Worm (Caenorhabditis elegans) whole organism, early embryonic: ENCODE data around the gene F58D12.1.

Experiments used
- B0310.2 ChIP-seq: sonication (generic microtip); optimal IDR thresholded peaks from 2 replicates; lab custom pipeline; 2016; ENCODE audit warnings: mild to moderate bottlenecking, missing genetic modification characterization, missing compliant biosample characterization
- F13C5.2 ChIP-seq: sonication (generic microtip); optimal IDR thresholded peaks from 2 replicates; lab custom pipeline; 2017; ENCODE audit warnings: mild to moderate bottlenecking, missing genetic modification characterization, inconsistent platforms, missing compliant biosample characterization
- aly-1 ChIP-seq: sonication (generic microtip); optimal IDR thresholded peaks from 2 replicates; lab custom pipeline; 2016; ENCODE audit warnings: missing genetic modification characterization, missing compliant biosample characterization
- ama-1 ChIP-seq: fragments of 150-350 bp; optimal IDR thresholded peaks from 2 replicates; lab custom pipeline; 2014
- ceh-13 ChIP-seq: fragments of 200-800 bp; sonication (Bioruptor generic); optimal IDR thresholded peaks from 2 replicates; lab custom pipeline; 2018; ENCODE audit warnings: mild to moderate bottlenecking, missing genetic modification characterization, missing compliant biosample characterization
- ceh-36 ChIP-seq: sonication (generic microtip); optimal IDR thresholded peaks from 2 replicates; lab custom pipeline; 2016; ENCODE audit warnings: missing genetic modification characterization, inconsistent platforms, missing compliant biosample characterization
- flt-1 ChIP-seq: fragments of 200-800 bp; sonication (Bioruptor generic); IDR thresholded peaks from 2 replicates; pipeline ENCODE4 v1.3.6; 2022; ENCODE audit warnings: missing genetic modification characterization, missing compliant biosample characterization
- hnd-1 ChIP-seq: sonication (generic microtip); optimal IDR thresholded peaks from 2 replicates; lab custom pipeline; 2016; ENCODE audit warnings: missing genetic modification characterization, missing compliant biosample characterization
- scrt-1 ChIP-seq: fragments of 200-800 bp; sonication (Bioruptor generic); IDR thresholded peaks from 2 replicates; pipeline ENCODE4 v1.3.6; 2022; ENCODE audit warnings: missing genetic modification characterization, missing compliant biosample characterization
- tbx-11 ChIP-seq: fragments of 200-800 bp; sonication (Bioruptor generic); IDR thresholded peaks from 2 replicates; pipeline ENCODE4 v1.3.6; 2022; ENCODE audit warnings: missing genetic modification characterization, missing compliant biosample characterization
- tbx-37 ChIP-seq: fragments of 200-800 bp; sonication (Bioruptor generic); conservative IDR thresholded peaks from 2 replicates; pipeline ENCODE4 v1.3.6; 2022; ENCODE audit warnings: missing genetic modification reagents, missing genetic modification characterization, missing compliant biosample characterization
- tra-4 ChIP-seq: sonication (generic microtip); optimal IDR thresholded peaks from 2 replicates; lab custom pipeline; 2017; ENCODE audit warnings: missing genetic modification characterization, missing compliant biosample characterization

DNA sequence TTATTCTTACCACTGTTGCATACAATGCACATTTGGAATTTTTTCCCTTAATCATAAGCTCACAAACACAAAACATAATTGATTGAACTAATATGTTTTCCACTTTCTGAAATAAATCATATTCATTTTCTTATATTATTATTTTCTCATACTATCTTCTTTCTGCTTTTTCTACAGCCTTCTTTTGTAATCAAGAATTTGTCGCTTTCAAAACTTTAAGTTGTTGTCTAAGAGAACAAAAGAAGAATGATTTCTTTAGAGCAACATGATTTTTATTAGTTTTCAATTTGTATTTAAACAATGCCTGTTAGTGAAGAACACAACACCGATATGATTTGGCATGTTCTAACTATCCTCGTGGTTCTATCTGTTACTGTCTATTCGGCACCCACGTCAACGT is 34.6 kb downstream of the F58D12.1 start, which contains the start of gene D1086.7:
- no peak for TF ChIP-seq ceh-36
- TF ChIP-seq ama-1 (lab: Kevin White, UChicago) = no peak
- no peak for TF ChIP-seq F13C5.2 (tag; lab: Kevin White, UChicago)
- no peak for TF ChIP-seq hnd-1 (tag; lab: Kevin White, UChicago)
- no peak for TF ChIP-seq ceh-13
- TF ChIP-seq B0310.2 = no peak
- TF ChIP-seq flt-1 (GFP tag; lab: Robert Waterston, UW) = no peak
- TF ChIP-seq tra-4 (tag; lab: Kevin White, UChicago) = no peak
- TF ChIP-seq aly-1 (tag; lab: Kevin White, UChicago) = no peak
- TF ChIP-seq tbx-11 (GFP tag; lab: Robert Waterston, UW) = no peak
- no peak for TF ChIP-seq tbx-37 (GFP tag; lab: Robert Waterston, UW)
- no peak for TF ChIP-seq scrt-1 (GFP tag; lab: Robert Waterston, UW)
